Fruit fly (Drosophila melanogaster) whole organism, embryonic: ENCODE data around the gene Rpt5.
A peak's percentile ranks its signal among the peaks of the same experiment; 100 is the strongest.

Experiments used
- Ada2b ChIP-seq: fragments of 200-800 bp; sonication (Bioruptor generic); IDR thresholded peaks from 2 replicates; pipeline ENCODE4 v1.3.6; 2022; ENCODE audit warnings: missing biosample characterization, missing genetic modification characterization
- Atf6 ChIP-seq: fragments of 200-800 bp; sonication (Bioruptor generic); IDR thresholded peaks from 2 replicates; pipeline ENCODE4 v1.3.6; 2022; ENCODE audit warnings: missing biosample characterization, missing genetic modification characterization
- CG10147 ChIP-seq: fragments of 200-800 bp; sonication (Bioruptor generic); optimal IDR thresholded peaks from 2 replicates; lab custom pipeline; 2019; ENCODE audit warnings: missing biosample characterization, mild to moderate bottlenecking, missing genetic modification characterization, moderate library complexity
- CG10274 ChIP-seq: fragments of 200-800 bp; sonication (Bioruptor generic); optimal IDR thresholded peaks from 3 replicates; lab custom pipeline; 2017; ENCODE audit warnings: missing biosample characterization, mild to moderate bottlenecking, missing genetic modification characterization
- CG10979 ChIP-seq: fragments of 200-800 bp; sonication (Bioruptor generic); optimal IDR thresholded peaks from 2 replicates; lab custom pipeline; 2018; ENCODE audit warnings: missing biosample characterization, mild to moderate bottlenecking, missing genetic modification characterization, moderate library complexity
- CG12744 ChIP-seq: fragments of 200-800 bp; sonication (Bioruptor generic); optimal IDR thresholded peaks from 2 replicates; lab custom pipeline; 2016; ENCODE audit warnings: missing biosample characterization, missing genetic modification characterization
- CG12769 ChIP-seq: fragments of 200-800 bp; sonication (Bioruptor generic); optimal IDR thresholded peaks from 2 replicates; lab custom pipeline; 2019; ENCODE audit warnings: missing biosample characterization, mild to moderate bottlenecking, missing genetic modification characterization, moderate library complexity
- CG15073 ChIP-seq: fragments of 200-800 bp; sonication (Bioruptor generic); optimal IDR thresholded peaks from 2 replicates; lab custom pipeline; 2016; ENCODE audit warnings: missing biosample characterization, missing genetic modification characterization
- CG16863 ChIP-seq: fragments of 200-800 bp; sonication (Bioruptor generic); optimal IDR thresholded peaks from 3 replicates; lab custom pipeline; 2016; ENCODE audit warnings: missing biosample characterization, missing genetic modification characterization
- CG17912 ChIP-seq: fragments of 200-800 bp; sonication (Bioruptor generic); optimal IDR thresholded peaks from 2 replicates; lab custom pipeline; 2018; ENCODE audit warnings: missing biosample characterization, mild to moderate bottlenecking, missing genetic modification characterization
- CG1832 ChIP-seq: fragments of 200-800 bp; sonication (Bioruptor generic); optimal IDR thresholded peaks from 2 replicates; lab custom pipeline; 2017; ENCODE audit warnings: missing biosample characterization, mild to moderate bottlenecking, missing genetic modification characterization, inconsistent platforms
- CG18599 ChIP-seq: fragments of 200-800 bp; sonication (Bioruptor generic); optimal IDR thresholded peaks from 3 replicates; lab custom pipeline; 2017; ENCODE audit warnings: missing biosample characterization, missing genetic modification characterization, mild to moderate bottlenecking, moderate library complexity, missing genetic modification reagents
- CG18764 ChIP-seq: fragments of 200-800 bp; sonication (Bioruptor generic); optimal IDR thresholded peaks from 3 replicates; lab custom pipeline; 2016; ENCODE audit warnings: missing biosample characterization, missing genetic modification characterization
- CG2875 ChIP-seq: fragments of 200-800 bp; sonication (Bioruptor generic); optimal IDR thresholded peaks from 2 replicates; lab custom pipeline; 2017; ENCODE audit warnings: missing biosample characterization, mild to moderate bottlenecking, missing genetic modification characterization, missing genetic modification reagents
- CG31365 ChIP-seq: fragments of 200-800 bp; sonication (Bioruptor generic); optimal IDR thresholded peaks from 2 replicates; lab custom pipeline; 2018; ENCODE audit warnings: missing biosample characterization, mild to moderate bottlenecking, missing genetic modification characterization
- CG3163 ChIP-seq: fragments of 200-800 bp; sonication (Bioruptor generic); optimal IDR thresholded peaks from 3 replicates; lab custom pipeline; 2016; ENCODE audit warnings: missing biosample characterization, missing genetic modification characterization
- CG3281 ChIP-seq: fragments of 200-800 bp; sonication (Bioruptor generic); optimal IDR thresholded peaks from 3 replicates; lab custom pipeline; 2017; ENCODE audit warnings: missing biosample characterization, mild to moderate bottlenecking, missing genetic modification characterization
- CG34224 ChIP-seq: fragments of 200-800 bp; sonication (Bioruptor generic); IDR thresholded peaks from 3 replicates; pipeline ENCODE4 v1.3.6; 2022; ENCODE audit warnings: missing biosample characterization, missing genetic modification characterization; ENCODE audit not compliant: partially characterized antibody
- CG34422 ChIP-seq: fragments of 200-800 bp; sonication (Bioruptor generic); IDR thresholded peaks from 3 replicates; pipeline ENCODE4 v1.3.6; 2022; ENCODE audit warnings: missing biosample characterization, missing genetic modification characterization
- CG5245 ChIP-seq: fragments of 200-800 bp; sonication (Bioruptor generic); optimal IDR thresholded peaks from 3 replicates; lab custom pipeline; 2016; ENCODE audit warnings: missing biosample characterization, missing genetic modification characterization
- CG5953 ChIP-seq: fragments of 200-800 bp; sonication (Bioruptor generic); IDR thresholded peaks from 2 replicates; pipeline ENCODE4 v1.3.6; 2022; ENCODE audit warnings: missing biosample characterization, missing genetic modification characterization
- CG6683 ChIP-seq: fragments of 200-800 bp; sonication (Bioruptor generic); optimal IDR thresholded peaks from 2 replicates; lab custom pipeline; 2017; ENCODE audit warnings: missing biosample characterization, mild to moderate bottlenecking, missing genetic modification characterization, missing genetic modification reagents
- CG7786 ChIP-seq: fragments of 200-800 bp; sonication (Bioruptor generic); optimal IDR thresholded peaks from 2 replicates; lab custom pipeline; 2016; ENCODE audit warnings: missing biosample characterization, missing genetic modification characterization
- CG7839 ChIP-seq: fragments of 200-800 bp; sonication (Bioruptor generic); optimal IDR thresholded peaks from 3 replicates; lab custom pipeline; 2018; ENCODE audit warnings: missing biosample characterization, mild to moderate bottlenecking, missing genetic modification characterization, moderate library complexity
- CG7963 ChIP-seq: fragments of 200-800 bp; sonication (Bioruptor generic); IDR thresholded peaks from 3 replicates; pipeline ENCODE4 v1.3.6; 2022; ENCODE audit warnings: missing biosample characterization, missing genetic modification characterization; ENCODE audit not compliant: partially characterized antibody
- CG7987 ChIP-seq: fragments of 200-800 bp; sonication (Bioruptor generic); optimal IDR thresholded peaks from 2 replicates; lab custom pipeline; 2018; ENCODE audit warnings: missing biosample characterization, mild to moderate bottlenecking, missing genetic modification characterization, moderate library complexity
- Dref ChIP-seq: fragments of 200-800 bp; sonication (Bioruptor generic); IDR thresholded peaks from 2 replicates; pipeline ENCODE4 v1.3.6; 2022; ENCODE audit warnings: missing biosample characterization, missing genetic modification characterization
- Hey ChIP-seq: fragments of 200-800 bp; sonication (Bioruptor generic); optimal IDR thresholded peaks from 3 replicates; lab custom pipeline; 2018; ENCODE audit warnings: missing biosample characterization, mild to moderate bottlenecking, missing genetic modification characterization
- HmgD ChIP-seq: fragments of 200-800 bp; sonication (Bioruptor generic); optimal IDR thresholded peaks from 3 replicates; lab custom pipeline; 2016; ENCODE audit warnings: missing biosample characterization, missing genetic modification characterization
- Lhr ChIP-seq: fragments of 200-800 bp; sonication (Bioruptor generic); optimal IDR thresholded peaks from 3 replicates; lab custom pipeline; 2017; ENCODE audit warnings: mild to moderate bottlenecking, missing biosample characterization, missing genetic modification reagents, missing genetic modification characterization
- Nf-YA ChIP-seq: fragments of 200-800 bp; sonication (Bioruptor generic); IDR thresholded peaks from 2 replicates; pipeline ENCODE4 v1.3.6; 2022; ENCODE audit warnings: missing biosample characterization, missing genetic modification characterization
- Optix ChIP-seq: fragments of 200-800 bp; sonication (Bioruptor generic); IDR thresholded peaks from 3 replicates; pipeline ENCODE4 v1.3.6; 2022; ENCODE audit warnings: missing biosample characterization, missing genetic modification characterization
- Poxn ChIP-seq: fragments of 200-800 bp; sonication (Bioruptor generic); IDR thresholded peaks from 2 replicates; pipeline ENCODE4 v1.3.6; 2022; ENCODE audit warnings: missing biosample characterization, missing genetic modification characterization
- Ptx1 ChIP-seq: fragments of 200-800 bp; sonication (Bioruptor generic); IDR thresholded peaks from 2 replicates; pipeline ENCODE4 v1.3.6; 2022; ENCODE audit warnings: missing biosample characterization, missing genetic modification characterization
- Rx ChIP-seq: fragments of 200-800 bp; sonication (Bioruptor generic); IDR thresholded peaks from 2 replicates; pipeline ENCODE4 v1.3.6; 2022; ENCODE audit warnings: missing biosample characterization, missing genetic modification characterization
- Usf ChIP-seq: fragments of 200-800 bp; sonication (Bioruptor generic); optimal IDR thresholded peaks from 2 replicates; lab custom pipeline; 2017; ENCODE audit warnings: missing genotype, missing biosample characterization, missing genetic modification characterization
- ash1 ChIP-seq: fragments of 200-800 bp; sonication (Bioruptor generic); optimal IDR thresholded peaks from 2 replicates; lab custom pipeline; 2018; ENCODE audit warnings: missing biosample characterization, mild to moderate bottlenecking, missing genetic modification characterization
- cas ChIP-seq: fragments of 200-800 bp; sonication (Bioruptor generic); IDR thresholded peaks from 2 replicates; pipeline ENCODE4 v1.3.6; 2022; ENCODE audit warnings: missing biosample characterization, missing genetic modification characterization
- dmrt99B ChIP-seq: fragments of 200-800 bp; sonication (Bioruptor generic); optimal IDR thresholded peaks from 2 replicates; lab custom pipeline; 2018; ENCODE audit warnings: missing biosample characterization, mild to moderate bottlenecking, missing genetic modification characterization, moderate library complexity
- hb ChIP-seq: fragments of 200-800 bp; sonication (Bioruptor generic); IDR thresholded peaks from 3 replicates; pipeline ENCODE4 v1.3.6; 2022; ENCODE audit warnings: missing biosample characterization, missing genetic modification characterization; ENCODE audit not compliant: partially characterized antibody
- jigr1 ChIP-seq: fragments of 200-800 bp; sonication (Bioruptor generic); IDR thresholded peaks from 3 replicates; pipeline ENCODE4 v1.3.6; 2022; ENCODE audit warnings: missing biosample characterization, missing genetic modification characterization
- lab ChIP-seq: fragments of 200-800 bp; sonication (Bioruptor generic); optimal IDR thresholded peaks from 3 replicates; lab custom pipeline; 2017; ENCODE audit warnings: missing biosample characterization, missing genetic modification characterization, mild to moderate bottlenecking, moderate library complexity, missing genetic modification reagents
- lbe ChIP-seq: fragments of 200-800 bp; sonication (Bioruptor generic); optimal IDR thresholded peaks from 2 replicates; lab custom pipeline; 2016; ENCODE audit warnings: missing biosample characterization, mild to moderate bottlenecking, missing genetic modification characterization
- maf-S ChIP-seq: fragments of 200-800 bp; sonication (Bioruptor generic); optimal IDR thresholded peaks from 2 replicates; lab custom pipeline; 2016; ENCODE audit warnings: missing biosample characterization, missing genetic modification characterization
- nau ChIP-seq: fragments of 200-800 bp; sonication (Bioruptor generic); optimal IDR thresholded peaks from 3 replicates; lab custom pipeline; 2017; ENCODE audit warnings: missing biosample characterization, mild to moderate bottlenecking, missing genetic modification characterization, missing genetic modification reagents
- onecut ChIP-seq: fragments of 200-800 bp; sonication (Bioruptor generic); IDR thresholded peaks from 2 replicates; pipeline ENCODE4 v1.3.6; 2022; ENCODE audit warnings: missing biosample characterization, missing genetic modification characterization
- otp ChIP-seq: fragments of 200-800 bp; sonication (Bioruptor generic); IDR thresholded peaks from 3 replicates; pipeline ENCODE4, ENCODE4 v1.3.6; 2022; ENCODE audit warnings: missing biosample characterization, missing genetic modification characterization
- pnt ChIP-seq: fragments of 200-800 bp; sonication (Bioruptor generic); optimal IDR thresholded peaks from 3 replicates; lab custom pipeline; 2016; ENCODE audit warnings: missing biosample characterization, missing genetic modification characterization
- tgo ChIP-seq: fragments of 200-800 bp; sonication (Bioruptor generic); IDR thresholded peaks from 3 replicates; pipeline ENCODE4 v1.3.6; 2022; ENCODE audit warnings: missing biosample characterization, missing genetic modification characterization
- vnd ChIP-seq: fragments of 200-800 bp; sonication (Bioruptor generic); IDR thresholded peaks from 3 replicates; pipeline ENCODE4 v1.3.6; 2022; ENCODE audit warnings: missing biosample characterization, missing genetic modification characterization; ENCODE audit not compliant: partially characterized antibody
- yki ChIP-seq: fragments of >200 bp; optimal IDR thresholded peaks from 3 replicates; lab custom pipeline; 2018
- z ChIP-seq: fragments of 200-800 bp; sonication (Bioruptor generic); IDR thresholded peaks from 3 replicates; pipeline ENCODE4 v1.3.6; 2022; ENCODE audit warnings: missing biosample characterization, missing genetic modification characterization

The Rpt5 gene

dm6 chr3R:23729066-23729465 lies 23.6 kb upstream of the Rpt5 start (continued):
- TF ChIP-seq CG16863 (no peak), CG2875 (GFP tag; lab: Kevin White, UChicago) (no peak), CG1832 (no peak), otp (no peak), yki (lab: Kevin White, UChicago) (no peak), CG5245 (no peak), CG18764 (GFP tag; lab: Kevin White, UChicago) (no peak), CG7839 (tag; lab: Kevin White, UChicago) (no peak), Optix (GFP tag; lab: Robert Waterston, UW) (no peak), CG10147 (GFP tag; lab: Kevin White, UChicago) (no peak), CG31365 (peak; percentile 37), Ptx1 (GFP tag; lab: Robert Waterston, UW) (no peak), Usf (GFP tag; lab: Kevin White, UChicago) (no peak), tgo (no peak), HmgD (GFP tag; lab: Kevin White, UChicago) (no peak), pnt (no peak), CG3281 (GFP tag; lab: Kevin White, UChicago) (peak; percentile 72), CG10979 (tag; lab: Kevin White, UChicago) (no peak), CG3163 (GFP tag; lab: Kevin White, UChicago) (no peak), CG7786 (GFP tag; lab: Kevin White, UChicago) (peak; percentile 34), CG17912 (GFP tag; lab: Kevin White, UChicago) (no peak), CG34422 (GFP tag; lab: Robert Waterston, UW) (no peak), dmrt99B (tag; lab: Kevin White, UChicago) (no peak), CG18599 (GFP tag; lab: Kevin White, UChicago) (peak; percentile 86), Ada2b (GFP tag; lab: Robert Waterston, UW) (no peak), CG7963 (GFP tag; lab: Robert Waterston, UW) (no peak), maf-S (no peak), lbe (no peak), Nf-YA (GFP tag; lab: Robert Waterston, UW) (no peak), CG12769 (tag; lab: Kevin White, UChicago) (peak; percentile 66), nau (peak; percentile 38), lab (GFP tag; lab: Kevin White, UChicago) (peak; percentile 87), CG7987 (GFP tag; lab: Kevin White, UChicago) (peak; percentile 65), CG15073 (no peak), CG34224 (GFP tag; lab: Robert Waterston, UW) (no peak), vnd (GFP tag; lab: Robert Waterston, UW) (no peak), CG6683 (GFP tag; lab: Kevin White, UChicago) (peak; percentile 39), ash1 (GFP tag; lab: Kevin White, UChicago) (peak; percentile 72), CG12744 (GFP tag; lab: Kevin White, UChicago) (no peak), onecut (GFP tag; lab: Robert Waterston, UW) (peak; percentile 21), z (GFP tag; lab: Robert Waterston, UW) (no peak), Atf6 (GFP tag; lab: Robert Waterston, UW) (peak; percentile 70; the same call in 1 of the 2 replicates), Lhr (GFP tag; lab: Kevin White, UChicago) (no peak), jigr1 (GFP tag; lab: Robert Waterston, UW) (no peak), CG5953 (GFP tag; lab: Robert Waterston, UW) (no peak), Dref (no peak), Hey (tag; lab: Kevin White, UChicago) (peak; percentile 57), Rx (GFP tag; lab: Robert Waterston, UW) (no peak), cas (GFP tag; lab: Robert Waterston, UW) (no peak), CG10274 (GFP tag; lab: Kevin White, UChicago) (peak; percentile 4), hb (GFP tag; lab: Robert Waterston, UW) (no peak), Poxn (GFP tag; lab: Robert Waterston, UW) (no peak)
